Fruit fly (Drosophila melanogaster): ENCODE data around the gene RpL13A.
A peak's percentile ranks its signal among the peaks of the same experiment; 100 is the strongest.

Gene RpL13A

dm6 chr3R:5587863-5588519, 36.3 kb upstream of the RpL13A start, which contains the start of gene CG2926 (continued):
- TF ChIP-seq CG1603 (tag; optimal IDR thresholded peaks at IDR 0.05) = no peak
- TF ChIP-seq CG32532 (GFP tag; IDR thresholded peaks at IDR 0.05) = peak; percentile 64
- no peak for TF ChIP-seq CG8924 (tag; optimal IDR thresholded peaks at IDR 0.05)
- TF ChIP-seq nmo (GFP tag; optimal IDR thresholded peaks at IDR 0.05) = peak; percentile 37
- peak; percentile 62 for TF ChIP-seq CG12659 (GFP tag; optimal IDR thresholded peaks at IDR 0.05)
- no peak for TF ChIP-seq CG10147 (GFP tag; optimal IDR thresholded peaks at IDR 0.05)
- TF ChIP-seq CG6175 (GFP tag; IDR thresholded peaks at IDR 0.05) = no peak
- no peak for TF ChIP-seq CG3838 (GFP tag; optimal IDR thresholded peaks at IDR 0.05)
- TF ChIP-seq CG12236 (GFP tag; optimal IDR thresholded peaks at IDR 0.05) = no peak
- no peak for TF ChIP-seq sima (GFP tag; optimal IDR thresholded peaks at IDR 0.05)
- no peak for TF ChIP-seq Vsx1 (GFP tag; optimal IDR thresholded peaks at IDR 0.05)
- peak; percentile 79 for TF ChIP-seq CG4617 (GFP tag; optimal IDR thresholded peaks at IDR 0.05; ENCODE audit: borderline replicate concordance)
- no peak for TF ChIP-seq CG17612 (GFP tag; IDR thresholded peaks at IDR 0.05)
- no peak for TF ChIP-seq CG12071 (GFP tag; optimal IDR thresholded peaks at IDR 0.05)
- no peak for TF ChIP-seq CG1792 (GFP tag; optimal IDR thresholded peaks at IDR 0.05)
- 0 out of 2 replicates have a peak, but pooled peaks have one; percentile 5 for TF ChIP-seq ttk (GFP tag; IDR thresholded peaks at IDR 0.05)
- TF ChIP-seq corto (GFP tag; optimal IDR thresholded peaks at IDR 0.05) = no peak
- no peak for TF ChIP-seq wek (GFP tag; optimal IDR thresholded peaks at IDR 0.05)
- no peak for TF ChIP-seq ap (GFP tag; IDR thresholded peaks at IDR 0.05)
- TF ChIP-seq Dll (GFP tag; IDR thresholded peaks at IDR 0.05; ENCODE audit: partially characterized antibody) = peak; percentile 82
- TF ChIP-seq CG4820 (GFP tag; optimal IDR thresholded peaks at IDR 0.05) = no peak
- TF ChIP-seq CG9215 (GFP tag; IDR thresholded peaks at IDR 0.05) = no peak
- no peak for TF ChIP-seq CG3407 (GFP tag; optimal IDR thresholded peaks at IDR 0.05)
- TF ChIP-seq pho (GFP tag; optimal IDR thresholded peaks at IDR 0.05) = peak; percentile 60
- TF ChIP-seq CG17912 (GFP tag; optimal IDR thresholded peaks at IDR 0.05) = peak; percentile 35
- peak; percentile 79 for TF ChIP-seq zen2 (GFP tag; IDR thresholded peaks at IDR 0.05; ENCODE audit: partially characterized antibody)
- TF ChIP-seq Stat92E (GFP tag; optimal IDR thresholded peaks at IDR 0.05) = peak in 1 of 3 experiments; percentile 29
- TF ChIP-seq org-1 (GFP tag; optimal IDR thresholded peaks at IDR 0.05) = no peak
- no peak for TF ChIP-seq CG30403 (GFP tag; optimal IDR thresholded peaks at IDR 0.05)
- TF ChIP-seq Dbx (GFP tag; IDR thresholded peaks at IDR 0.05) = peak; percentile 62
- peak; percentile 85 for TF ChIP-seq CG14860 (GFP tag; IDR thresholded peaks at IDR 0.05; ENCODE audit: partially characterized antibody)
- TF ChIP-seq sc (optimal IDR thresholded peaks at IDR 0.05) = no peak
- no peak for TF ChIP-seq sc (GFP tag; optimal IDR thresholded peaks at IDR 0.05)
- TF ChIP-seq dimm (GFP tag; IDR thresholded peaks at IDR 0.05) = no peak
- TF ChIP-seq Jarid2 (GFP tag; optimal IDR thresholded peaks at IDR 0.05) = no peak
- no peak for TF ChIP-seq gcm (GFP tag; optimal IDR thresholded peaks at IDR 0.05)
- peak; percentile 55; the same call in 1 of the 2 replicates for TF ChIP-seq sob (GFP tag; IDR thresholded peaks at IDR 0.05)
- no peak for TF ChIP-seq CG11560 (tag; IDR thresholded peaks at IDR 0.05)
- no peak for TF ChIP-seq pb (GFP tag; optimal IDR thresholded peaks at IDR 0.05)
- no peak for TF ChIP-seq CG11504 (tag; optimal IDR thresholded peaks at IDR 0.05)
- TF ChIP-seq CG2712 (tag; optimal IDR thresholded peaks at IDR 0.05) = no peak
- TF ChIP-seq CG10209 (GFP tag; optimal IDR thresholded peaks at IDR 0.05) = no peak
- no peak for TF ChIP-seq CG7839 (tag; optimal IDR thresholded peaks at IDR 0.05)
- TF ChIP-seq CG13894 (tag; optimal IDR thresholded peaks at IDR 0.05) = no peak
- no peak for TF ChIP-seq CG10274 (GFP tag; optimal IDR thresholded peaks at IDR 0.05)
- peak; percentile 54 for TF ChIP-seq CG6254 (GFP tag; optimal IDR thresholded peaks at IDR 0.05)
- TF ChIP-seq danr (GFP tag; IDR thresholded peaks at IDR 0.05) = no peak
- no peak for TF ChIP-seq hth (optimal IDR thresholded peaks at IDR 0.05)
- no peak for TF ChIP-seq PHDP (tag; optimal IDR thresholded peaks at IDR 0.05)
- no peak for TF ChIP-seq NfI (GFP tag; optimal IDR thresholded peaks at IDR 0.05)

Data from whole organism, embryonic.